Fruit fly (Drosophila melanogaster): Measurements from ENCODE around the gene Cortactin.

DNA sequence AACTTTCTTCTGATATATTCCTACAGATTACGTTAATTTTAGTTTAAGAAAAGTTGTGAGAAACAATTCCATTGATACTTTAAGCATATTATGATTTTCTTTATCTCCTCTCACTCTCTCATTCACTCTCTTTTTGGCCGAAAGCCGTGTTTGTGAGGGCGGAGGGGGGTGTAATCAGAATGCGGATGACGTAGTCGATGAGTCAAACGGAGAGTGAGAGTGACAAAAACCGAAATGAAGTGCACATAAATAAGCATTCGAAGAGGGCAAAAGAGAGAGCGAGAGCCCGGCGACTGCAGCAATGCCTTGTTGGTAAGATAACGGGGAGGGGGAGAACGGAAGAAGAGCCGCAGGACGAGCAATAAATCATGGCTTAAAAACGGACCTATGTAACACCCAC is 30.0 kb upstream of the Cortactin start:
- no peak for TF ChIP-seq fd96Ca (GFP tag; IDR thresholded peaks at IDR 0.05)
- no peak for TF ChIP-seq CG14655 (GFP tag; optimal IDR thresholded peaks at IDR 0.05)
- TF ChIP-seq Pif1A (GFP tag; optimal IDR thresholded peaks at IDR 0.05), result no peak
- no peak for TF ChIP-seq CG12605 (GFP tag; IDR thresholded peaks at IDR 0.05)
- TF ChIP-seq CG17806 (tag; optimal IDR thresholded peaks at IDR 0.05), result no peak
- TF ChIP-seq CG15710 (tag; optimal IDR thresholded peaks at IDR 0.05), result no peak
- no peak for TF ChIP-seq EcR (GFP tag; optimal IDR thresholded peaks at IDR 0.05)
- TF ChIP-seq CG10348 (GFP tag; IDR thresholded peaks at IDR 0.05), result no peak
- TF ChIP-seq rn (GFP tag; IDR thresholded peaks at IDR 0.05), result no peak
- TF ChIP-seq CG13204 (GFP tag; optimal IDR thresholded peaks at IDR 0.05), result no peak
- no peak for TF ChIP-seq CG8301 (tag; optimal IDR thresholded peaks at IDR 0.05)
- no peak for TF ChIP-seq Pif1B (GFP tag; optimal IDR thresholded peaks at IDR 0.05)

Measured in whole organism, pupa.